Worm (Caenorhabditis elegans): ENCODE measurements around the gene nhr-170.

DNA sequence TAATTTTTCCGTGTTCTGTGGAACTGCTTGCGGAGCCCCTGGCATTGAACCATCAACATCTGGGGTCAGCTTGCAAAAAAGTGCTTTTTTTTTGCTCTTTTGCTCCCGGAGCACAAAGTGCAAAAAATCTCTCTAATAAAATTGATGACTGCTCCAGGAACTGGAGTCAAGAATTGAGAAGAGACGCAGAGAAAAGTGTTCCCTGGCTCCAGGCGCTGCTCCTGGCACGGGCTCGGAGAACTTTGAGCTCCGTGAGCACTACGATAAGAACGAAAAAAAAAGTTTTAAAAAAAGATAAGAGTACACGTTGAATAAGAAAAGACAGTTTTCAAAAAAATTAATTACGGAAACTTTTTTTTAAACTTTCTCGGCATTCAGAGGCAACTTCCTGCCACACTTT, 17.9 kb downstream of the nhr-170 start:
- TF ChIP-seq lin-39 (tag; optimal IDR thresholded peaks at IDR 0.05): peak; percentile 26
- TF ChIP-seq nhr-12 (tag; optimal IDR thresholded peaks at IDR 0.05): no peak
- no peak for TF ChIP-seq nhr-76 (tag; optimal IDR thresholded peaks at IDR 0.05)
- TF ChIP-seq nhr-77 (tag; optimal IDR thresholded peaks at IDR 0.05): no peak
- TF ChIP-seq ztf-4 (tag; optimal IDR thresholded peaks at IDR 0.05): no peak
- TF ChIP-seq nhr-237 (tag; optimal IDR thresholded peaks at IDR 0.05): no peak
- no peak for TF ChIP-seq sea-2 (GFP tag; optimal IDR thresholded peaks at IDR 0.05)
- TF ChIP-seq ceh-82 (tag; optimal IDR thresholded peaks at IDR 0.05): no peak

All from whole organism, L3 larva.